Fruit fly (Drosophila melanogaster) whole organism, pupa: Measurements from ENCODE around the gene CG31600.

Experiments
- CG10348 ChIP-seq: fragments of 200-800 bp; sonication (Bioruptor generic); IDR thresholded peaks from 2 replicates; pipeline ENCODE4 v1.3.6; 2022; ENCODE audit warnings: missing biosample characterization, missing genetic modification characterization
- CG12605 ChIP-seq: fragments of 200-800 bp; sonication (Bioruptor generic); IDR thresholded peaks from 2 replicates; pipeline ENCODE4 v1.3.6; 2022; ENCODE audit warnings: missing biosample characterization, missing genetic modification characterization
- CG13204 ChIP-seq: fragments of 200-800 bp; sonication (Bioruptor generic); optimal IDR thresholded peaks from 2 replicates; lab custom pipeline; 2018; ENCODE audit warnings: missing biosample characterization, mild to moderate bottlenecking, missing genetic modification characterization, moderate library complexity
- CG14655 ChIP-seq: fragments of 200-800 bp; sonication (Bioruptor generic); optimal IDR thresholded peaks from 3 replicates; lab custom pipeline; 2017; ENCODE audit warnings: mild to moderate bottlenecking, missing biosample characterization, missing genetic modification reagents, missing genetic modification characterization
- CG15710 ChIP-seq: fragments of 200-800 bp; sonication (Bioruptor generic); optimal IDR thresholded peaks from 2 replicates; lab custom pipeline; 2018; ENCODE audit warnings: missing biosample characterization, mild to moderate bottlenecking, missing genetic modification characterization, moderate library complexity
- CG17806 ChIP-seq: fragments of 200-800 bp; sonication (Bioruptor generic); optimal IDR thresholded peaks from 2 replicates; lab custom pipeline; 2018; ENCODE audit warnings: missing biosample characterization, mild to moderate bottlenecking, missing genetic modification characterization, moderate library complexity
- CG34367 ChIP-seq: fragments of 200-800 bp; sonication (Bioruptor generic); optimal IDR thresholded peaks from 2 replicates; lab custom pipeline; 2018; ENCODE audit warnings: missing biosample characterization, mild to moderate bottlenecking, missing genetic modification characterization
- CG4496 ChIP-seq: fragments of 200-800 bp; sonication (Bioruptor generic); IDR thresholded peaks from 3 replicates; pipeline ENCODE4 v1.3.6; 2022; ENCODE audit warnings: missing biosample characterization, missing genetic modification characterization
- CG8159 ChIP-seq: fragments of 200-800 bp; sonication (Bioruptor generic); optimal IDR thresholded peaks from 3 replicates; lab custom pipeline; 2018; ENCODE audit warnings: missing biosample characterization, mild to moderate bottlenecking, missing genetic modification characterization, moderate library complexity
- CG8301 ChIP-seq: fragments of 200-800 bp; sonication (Bioruptor generic); optimal IDR thresholded peaks from 2 replicates; lab custom pipeline; 2018; ENCODE audit warnings: missing biosample characterization, mild to moderate bottlenecking, missing genetic modification characterization
- CG9948 ChIP-seq: fragments of 200-800 bp; sonication (Bioruptor generic); optimal IDR thresholded peaks from 2 replicates; lab custom pipeline; 2018; ENCODE audit warnings: missing biosample characterization, mild to moderate bottlenecking, missing genetic modification characterization, moderate library complexity
- D1 ChIP-seq: fragments of 200-800 bp; sonication (Bioruptor generic); optimal IDR thresholded peaks from 2 replicates; lab custom pipeline; 2018; ENCODE audit warnings: missing biosample characterization, mild to moderate bottlenecking, missing genetic modification characterization, moderate library complexity
- Ets98B ChIP-seq: fragments of 200-800 bp; sonication (Bioruptor generic); IDR thresholded peaks from 2 replicates; pipeline ENCODE4 v1.3.6; 2022; ENCODE audit warnings: missing biosample characterization, missing genetic modification characterization
- Pif1A ChIP-seq: fragments of 200-800 bp; sonication (Bioruptor generic); optimal IDR thresholded peaks from 3 replicates; lab custom pipeline; 2016; ENCODE audit warnings: missing biosample characterization, missing genetic modification characterization
- Pif1B ChIP-seq: fragments of 200-800 bp; sonication (Bioruptor generic); optimal IDR thresholded peaks from 3 replicates; lab custom pipeline; 2016; ENCODE audit warnings: missing biosample characterization, missing genetic modification characterization
- Snoo ChIP-seq: fragments of 200-800 bp; sonication (Bioruptor generic); optimal IDR thresholded peaks from 3 replicates; lab custom pipeline; 2017; ENCODE audit warnings: missing biosample characterization, mild to moderate bottlenecking, missing genetic modification characterization, inconsistent platforms
- fd96Ca ChIP-seq: fragments of 200-800 bp; sonication (Bioruptor generic); IDR thresholded peaks from 3 replicates; pipeline ENCODE4 v1.3.6; 2022; ENCODE audit warnings: missing biosample characterization, missing genetic modification characterization
- gl ChIP-seq: fragments of 200-800 bp; sonication (Bioruptor generic); optimal IDR thresholded peaks from 2 replicates; lab custom pipeline; 2018; ENCODE audit warnings: missing biosample characterization, mild to moderate bottlenecking, missing genetic modification characterization
- rn ChIP-seq: fragments of 200-800 bp; sonication (Bioruptor generic); IDR thresholded peaks from 2 replicates; pipeline ENCODE4 v1.3.6; 2022; ENCODE audit warnings: missing biosample characterization, missing genetic modification characterization

CG31600 gene

DNA sequence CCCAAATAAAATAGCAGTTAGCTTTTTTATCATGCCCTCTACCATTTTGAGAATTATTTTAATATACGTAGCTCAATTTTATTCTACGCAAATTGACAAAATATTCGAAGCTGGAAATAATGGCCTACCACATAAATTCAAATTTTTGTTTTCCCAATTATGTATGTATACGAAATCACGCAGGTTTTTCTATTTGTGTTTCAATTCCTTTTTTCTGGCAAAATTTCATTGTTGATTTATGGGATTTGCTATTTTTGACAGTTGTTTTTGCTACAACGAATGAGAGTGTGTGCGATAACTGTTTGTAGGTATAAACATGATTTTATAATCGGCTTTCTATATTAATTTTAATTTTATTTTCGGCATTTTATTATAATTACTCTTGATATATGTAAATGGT lies at the start of gene CG31600:
Gene CG31600, minus strand, starts transcription at position 101 of the 400 bp plus-strand sequence.
- TF ChIP-seq CG9948 (no peak), CG8301 (tag; lab: Kevin White, UChicago) (no peak), CG8159 (tag; lab: Kevin White, UChicago) (no peak)

DNA sequence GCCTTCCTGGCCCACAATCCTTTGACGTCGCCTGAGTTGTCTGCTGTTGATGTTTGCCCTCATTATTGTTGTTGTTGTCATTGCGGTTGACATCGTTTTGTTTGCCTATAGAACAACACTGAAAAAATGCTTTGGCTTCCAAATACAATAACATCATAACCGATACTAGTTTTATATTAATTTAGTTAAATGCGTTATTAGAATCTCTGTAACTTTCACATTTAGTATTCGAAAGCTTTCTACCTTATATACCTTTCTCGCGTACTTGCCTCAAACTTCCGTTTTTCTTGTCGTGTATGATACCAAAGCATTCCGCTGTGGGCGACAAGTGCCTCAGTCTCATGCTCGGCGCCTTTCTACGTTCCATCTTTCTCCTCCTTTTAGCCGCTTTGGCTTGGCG lies 18.3 kb upstream of the CG31600 start:
- TF ChIP-seq fd96Ca (GFP tag; lab: Robert Waterston, UW), result 0 out of 3 replicates have a peak, but pooled peaks have one; percentile 30
- no peak for TF ChIP-seq CG13204 (GFP tag; lab: Kevin White, UChicago)
- peak; percentile 35 for TF ChIP-seq CG17806
- no peak for TF ChIP-seq D1
- TF ChIP-seq CG8159 (tag; lab: Kevin White, UChicago), result peak; percentile 56
- TF ChIP-seq CG9948, result peak; percentile 6
- TF ChIP-seq Pif1B (GFP tag; lab: Kevin White, UChicago), result no peak
- no peak for TF ChIP-seq Snoo (tag; lab: Kevin White, UChicago)
- TF ChIP-seq CG14655 (GFP tag; lab: Kevin White, UChicago), result peak; percentile 41
- peak; percentile 35 for TF ChIP-seq CG8301 (tag; lab: Kevin White, UChicago)
- no peak for TF ChIP-seq CG10348

- no peak for TF ChIP-seq CG8159 (tag; lab: Kevin White, UChicago)
- no peak for TF ChIP-seq CG8301 (tag; lab: Kevin White, UChicago)
- TF ChIP-seq Pif1B (GFP tag; lab: Kevin White, UChicago), result no peak
- TF ChIP-seq rn (GFP tag; lab: Robert Waterston, UW), result no peak
- no peak for TF ChIP-seq CG15710
- TF ChIP-seq CG9948, result no peak
- TF ChIP-seq CG10348, result no peak
- no peak for TF ChIP-seq CG34367 (tag; lab: Kevin White, UChicago)
- no peak for TF ChIP-seq CG13204 (GFP tag; lab: Kevin White, UChicago)
- no peak for TF ChIP-seq CG4496 (GFP tag; lab: Robert Waterston, UW)
- no peak for TF ChIP-seq gl (tag; lab: Kevin White, UChicago)
- no peak for TF ChIP-seq CG12605
These were observed 8.1 kb upstream of the CG31600 start for dm6 chr2L:21923267-21923666.

DNA sequence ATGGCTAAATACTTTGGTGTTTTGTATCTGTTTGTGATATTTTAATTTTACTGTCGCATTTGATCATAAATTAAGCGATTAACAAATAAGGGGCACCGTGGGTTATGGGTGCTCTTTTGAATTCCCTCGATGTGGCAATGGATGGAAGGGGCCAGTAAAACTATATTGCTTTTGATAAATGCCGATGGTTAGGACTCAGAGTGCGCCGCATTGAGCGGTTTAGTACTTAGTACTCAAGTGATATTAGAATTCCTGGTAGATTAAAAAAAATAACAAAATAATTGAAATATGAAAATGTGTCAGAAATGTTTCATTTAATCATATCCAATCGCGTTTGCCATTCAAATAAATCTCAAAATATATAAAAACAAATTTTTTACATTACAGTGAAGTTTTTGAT lies 842 bp upstream of the CG31600 start, which contains the start of gene CG11634:
Gene CG11634, plus strand, starts transcription at position 301 of the 400 bp plus-strand sequence.
- no peak for TF ChIP-seq CG8159 (tag; lab: Kevin White, UChicago)
- TF ChIP-seq CG10348, result no peak
- no peak for TF ChIP-seq CG4496 (GFP tag; lab: Robert Waterston, UW)
- TF ChIP-seq Pif1A (GFP tag; lab: Kevin White, UChicago), result no peak
- TF ChIP-seq Ets98B (GFP tag; lab: Robert Waterston, UW), result no peak
- no peak for TF ChIP-seq D1
- no peak for TF ChIP-seq gl (tag; lab: Kevin White, UChicago)
- TF ChIP-seq fd96Ca (GFP tag; lab: Robert Waterston, UW), result no peak
- TF ChIP-seq CG17806, result no peak
- no peak for TF ChIP-seq CG13204 (GFP tag; lab: Kevin White, UChicago)
- TF ChIP-seq CG9948, result no peak
- no peak for TF ChIP-seq CG15710

DNA sequence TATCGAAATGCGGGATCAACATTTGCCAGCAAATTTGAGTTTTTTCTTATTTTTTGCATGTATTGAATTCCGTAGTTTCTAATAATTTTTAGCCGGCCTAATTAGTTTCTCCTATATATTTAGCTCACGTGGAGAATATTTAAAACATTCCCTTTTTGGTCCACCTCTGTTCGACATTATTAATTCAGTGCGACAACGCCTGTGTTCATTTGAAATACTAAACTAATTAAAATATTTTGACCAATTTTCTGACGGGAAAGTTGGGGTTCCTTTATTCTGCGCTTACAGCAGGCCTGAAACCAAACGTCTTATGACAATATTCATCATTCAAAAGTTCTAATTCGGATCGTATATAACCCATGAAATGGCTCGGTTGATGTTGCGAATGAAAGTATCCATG lies 9.2 kb downstream of the CG31600 start, which contains the start of gene CG1428:
Gene CG1428, plus strand, starts transcription at position 301 of the 400 bp plus-strand sequence.
- TF ChIP-seq CG13204 (GFP tag; lab: Kevin White, UChicago) (no peak), CG8159 (tag; lab: Kevin White, UChicago) (no peak), CG17806 (no peak)

- TF ChIP-seq Ets98B (GFP tag; lab: Robert Waterston, UW) (no peak), CG4496 (GFP tag; lab: Robert Waterston, UW) (no peak), D1 (no peak)
These were observed 10.0 kb downstream of the CG31600 start for dm6 chr2L:21905139-21905538.

DNA sequence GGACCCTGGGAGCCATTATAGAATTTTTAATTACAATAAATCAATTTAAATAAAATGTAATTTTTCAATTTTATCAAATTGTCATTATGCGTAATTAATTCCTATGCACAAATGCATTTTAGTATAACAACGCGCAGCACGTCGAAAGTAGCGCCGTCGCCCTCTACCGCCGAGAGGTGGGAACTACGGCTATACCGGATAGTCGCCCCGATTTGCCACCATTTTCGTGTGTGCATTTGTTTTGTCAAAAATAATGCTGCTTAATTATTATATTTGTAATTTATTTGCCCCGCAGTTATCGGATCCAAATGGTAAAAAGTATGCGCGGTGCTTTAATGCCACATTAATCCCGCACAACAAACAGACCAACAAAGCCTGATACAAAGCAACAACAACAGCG lies 11.0 kb downstream of the CG31600 start:
- TF ChIP-seq CG13204 (GFP tag; lab: Kevin White, UChicago), result no peak
- TF ChIP-seq CG8159 (tag; lab: Kevin White, UChicago), result no peak
- no peak for TF ChIP-seq rn (GFP tag; lab: Robert Waterston, UW)
- TF ChIP-seq gl (tag; lab: Kevin White, UChicago), result no peak
- no peak for TF ChIP-seq CG14655 (GFP tag; lab: Kevin White, UChicago)

- TF ChIP-seq CG10348 (no peak), CG12605 (no peak), rn (GFP tag; lab: Robert Waterston, UW) (no peak), CG4496 (GFP tag; lab: Robert Waterston, UW) (no peak), CG8301 (tag; lab: Kevin White, UChicago) (no peak), Pif1B (GFP tag; lab: Kevin White, UChicago) (no peak), gl (tag; lab: Kevin White, UChicago) (no peak)
These were observed 12.5 kb downstream of the CG31600 start, which contains the start of gene CG1421 for dm6 chr2L:21902693-21903092. Gene CG1421, plus strand, starts transcription at chr2L:21902993.
